Worm (Caenorhabditis elegans): ENCODE data around the gene klp-4.

DNA sequence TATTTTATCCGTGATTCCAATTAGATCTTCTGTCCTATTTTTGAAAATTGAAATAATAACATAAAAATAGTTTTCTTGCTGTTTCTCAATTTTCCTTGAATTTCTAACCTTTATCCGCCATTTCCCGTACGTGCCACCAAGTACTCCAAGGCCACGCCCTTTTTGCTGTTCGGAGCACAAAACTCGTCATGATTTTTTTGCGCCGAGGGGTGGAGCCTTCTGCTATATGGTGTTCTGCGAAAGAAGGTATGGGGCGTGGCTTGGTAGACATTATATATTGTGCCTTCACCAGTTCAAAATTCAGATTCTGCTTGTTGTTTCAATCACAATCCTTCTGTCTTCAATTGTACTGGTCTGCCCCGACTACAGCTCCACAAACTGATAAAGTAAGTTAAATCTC lies 33.2 kb downstream of the klp-4 start, which contains the start of gene C15C7.4:
- TF ChIP-seq tab-1 (GFP tag; IDR thresholded peaks at IDR 0.05) (no peak), cog-1 (tag; optimal IDR thresholded peaks at IDR 0.05) (no peak), ref-1 (GFP tag; conservative IDR thresholded peaks at IDR 0.05) (no peak), med-1 (GFP tag; optimal IDR thresholded peaks at IDR 0.05; ENCODE audit: insufficient read depth) (no peak), ztf-29 (GFP tag; IDR thresholded peaks at IDR 0.05) (no peak), klf-2 (GFP tag; conservative IDR thresholded peaks at IDR 0.05) (no peak)
